Fruit fly (Drosophila melanogaster) whole organism, embryonic: Measurements from ENCODE around the gene CG32568.
A peak's percentile ranks its signal among the peaks of the same experiment; 100 is the strongest.

Source experiments
- Abd-B ChIP-seq: fragments of 200-800 bp; sonication (Bioruptor generic); optimal IDR thresholded peaks from 2 replicates; lab custom pipeline; 2018; ENCODE audit warnings: missing biosample characterization, mild to moderate bottlenecking, missing genetic modification characterization, moderate library complexity
- Atf6 ChIP-seq: fragments of 200-800 bp; sonication (Bioruptor generic); IDR thresholded peaks from 2 replicates; pipeline ENCODE4 v1.3.6; 2022; ENCODE audit warnings: missing biosample characterization, missing genetic modification characterization
- CG10321 ChIP-seq: fragments of 200-800 bp; sonication (Bioruptor generic); IDR thresholded peaks from 2 replicates; pipeline ENCODE4 v1.3.6; 2022; ENCODE audit warnings: missing biosample characterization, missing genetic modification characterization
- CG10366 ChIP-seq: fragments of 200-800 bp; sonication (Bioruptor generic); IDR thresholded peaks from 2 replicates; pipeline ENCODE4 v1.3.6; 2022; ENCODE audit warnings: missing biosample characterization, missing genetic modification characterization
- CG10565 ChIP-seq: fragments of 200-800 bp; sonication (Bioruptor generic); optimal IDR thresholded peaks from 3 replicates; lab custom pipeline; 2016; ENCODE audit warnings: missing biosample characterization, mild to moderate bottlenecking, missing genetic modification characterization
- CG11560 ChIP-seq: fragments of 200-800 bp; sonication (Bioruptor generic); IDR thresholded peaks from 3 replicates; pipeline ENCODE4 v1.3.6; 2022; ENCODE audit warnings: missing biosample characterization, missing genetic modification characterization
- CG11695 ChIP-seq: fragments of 200-800 bp; sonication (Bioruptor generic); IDR thresholded peaks from 3 replicates; pipeline ENCODE4 v1.3.6; 2022; ENCODE audit warnings: missing biosample characterization, missing genetic modification characterization
- CG11723 ChIP-seq: fragments of 200-800 bp; sonication (Bioruptor generic); optimal IDR thresholded peaks from 2 replicates; lab custom pipeline; 2017; ENCODE audit warnings: missing biosample characterization, mild to moderate bottlenecking, missing genetic modification characterization
- CG12769 ChIP-seq: fragments of 200-800 bp; sonication (Bioruptor generic); optimal IDR thresholded peaks from 2 replicates; lab custom pipeline; 2019; ENCODE audit warnings: missing biosample characterization, mild to moderate bottlenecking, missing genetic modification characterization, moderate library complexity
- CG14014 ChIP-seq: fragments of 200-800 bp; sonication (Bioruptor generic); IDR thresholded peaks from 2 replicates; pipeline ENCODE4 v1.3.6; 2022; ENCODE audit warnings: missing biosample characterization, missing genetic modification characterization
- CG14860 ChIP-seq: fragments of 200-800 bp; sonication (Bioruptor generic); IDR thresholded peaks from 3 replicates; pipeline ENCODE4 v1.3.6; 2022; ENCODE audit warnings: missing biosample characterization, missing genetic modification characterization; ENCODE audit not compliant: partially characterized antibody
- CG1602 ChIP-seq: fragments of 200-800 bp; sonication (Bioruptor generic); optimal IDR thresholded peaks from 3 replicates; lab custom pipeline; 2016; ENCODE audit warnings: missing biosample characterization, missing genetic modification characterization
- CG31224 ChIP-seq: fragments of 200-800 bp; sonication (Bioruptor generic); IDR thresholded peaks from 2 replicates; pipeline ENCODE4 v1.3.6; 2022; ENCODE audit warnings: missing biosample characterization, missing genetic modification characterization
- CG32767 ChIP-seq: fragments of 200-800 bp; sonication (Bioruptor generic); IDR thresholded peaks from 2 replicates; pipeline ENCODE4 v1.3.6; 2022; ENCODE audit warnings: missing biosample characterization, missing genetic modification characterization
- CG32772 ChIP-seq: fragments of 200-800 bp; sonication (Bioruptor generic); IDR thresholded peaks from 2 replicates; pipeline ENCODE4 v1.3.6; 2022; ENCODE audit warnings: missing biosample characterization, missing genetic modification characterization
- CG4854 ChIP-seq: fragments of 200-800 bp; sonication (Bioruptor generic); optimal IDR thresholded peaks from 2 replicates; lab custom pipeline; 2016; ENCODE audit warnings: missing biosample characterization, missing genetic modification characterization, inconsistent platforms
- CG5953 ChIP-seq: fragments of 200-800 bp; sonication (Bioruptor generic); IDR thresholded peaks from 2 replicates; pipeline ENCODE4 v1.3.6; 2022; ENCODE audit warnings: missing biosample characterization, missing genetic modification characterization
- CG7357 ChIP-seq: fragments of 200-800 bp; sonication (Bioruptor generic); IDR thresholded peaks from 3 replicates; pipeline ENCODE4 v1.3.6; 2022; ENCODE audit warnings: missing biosample characterization, missing genetic modification characterization
- CG8944 ChIP-seq: fragments of 200-800 bp; sonication (Bioruptor generic); optimal IDR thresholded peaks from 3 replicates; lab custom pipeline; 2016; ENCODE audit warnings: missing biosample characterization, missing genetic modification characterization
- Doc3 ChIP-seq: fragments of 200-800 bp; sonication (Bioruptor generic); IDR thresholded peaks from 3 replicates; pipeline ENCODE4 v1.3.6; 2022; ENCODE audit warnings: missing biosample characterization, missing genetic modification characterization; ENCODE audit not compliant: partially characterized antibody
- Dp ChIP-seq: fragments of 200-800 bp; sonication (Bioruptor generic); optimal IDR thresholded peaks from 2 replicates; lab custom pipeline; 2018; ENCODE audit warnings: missing biosample characterization, mild to moderate bottlenecking, missing genetic modification characterization, moderate library complexity
- Hmr ChIP-seq: fragments of 200-800 bp; sonication (Bioruptor generic); optimal IDR thresholded peaks from 3 replicates; lab custom pipeline; 2017; ENCODE audit warnings: mild to moderate bottlenecking, missing biosample characterization, missing genetic modification reagents, missing genetic modification characterization
- Mad ChIP-seq: fragments of 200-800 bp; sonication (Bioruptor generic); optimal IDR thresholded peaks from 2 replicates; lab custom pipeline; 2016; ENCODE audit warnings: missing biosample characterization, missing genetic modification characterization
- Med ChIP-seq: fragments of 200-800 bp; sonication (Bioruptor generic); peaks from one replicate; lab custom pipeline; 2016; ENCODE audit warnings: missing biosample characterization, missing genetic modification characterization, mild to moderate bottlenecking, inconsistent platforms, moderate library complexity
- NFAT ChIP-seq: fragments of 200-800 bp; sonication (Bioruptor generic); IDR thresholded peaks from 2 replicates; pipeline ENCODE4 v1.3.6; 2022; ENCODE audit warnings: missing biosample characterization, missing genetic modification characterization
- PHDP ChIP-seq: fragments of 200-800 bp; sonication (Bioruptor generic); optimal IDR thresholded peaks from 3 replicates; lab custom pipeline; 2018; ENCODE audit warnings: missing biosample characterization, mild to moderate bottlenecking, missing genetic modification characterization, moderate library complexity
- Rx ChIP-seq: fragments of 200-800 bp; sonication (Bioruptor generic); IDR thresholded peaks from 2 replicates; pipeline ENCODE4 v1.3.6; 2022; ENCODE audit warnings: missing biosample characterization, missing genetic modification characterization
- Sin3A ChIP-seq: fragments of >200 bp; optimal IDR thresholded peaks from 2 replicates; lab custom pipeline; 2018
- caup ChIP-seq: fragments of 200-800 bp; sonication (Bioruptor generic); optimal IDR thresholded peaks from 3 replicates; lab custom pipeline; 2017; ENCODE audit warnings: missing biosample characterization, mild to moderate bottlenecking, missing genetic modification characterization, moderate library complexity; ENCODE audit not compliant: severe bottlenecking
- crc ChIP-seq: fragments of 200-800 bp; sonication (Bioruptor generic); optimal IDR thresholded peaks from 2 replicates; lab custom pipeline; 2016; ENCODE audit warnings: missing biosample characterization, missing genetic modification characterization
- disco-r ChIP-seq: fragments of 200-800 bp; sonication (Bioruptor generic); optimal IDR thresholded peaks from 2 replicates; lab custom pipeline; 2016; ENCODE audit warnings: missing biosample characterization, missing genetic modification characterization
- dmrt11E ChIP-seq: fragments of 200-800 bp; sonication (Bioruptor generic); optimal IDR thresholded peaks from 3 replicates; lab custom pipeline; 2018; ENCODE audit warnings: missing biosample characterization, mild to moderate bottlenecking, missing genetic modification characterization, moderate library complexity
- dmrt99B ChIP-seq: fragments of 200-800 bp; sonication (Bioruptor generic); optimal IDR thresholded peaks from 2 replicates; lab custom pipeline; 2018; ENCODE audit warnings: missing biosample characterization, mild to moderate bottlenecking, missing genetic modification characterization, moderate library complexity
- en ChIP-seq: fragments of 200-800 bp; sonication (Bioruptor generic); optimal IDR thresholded peaks from 2 replicates; lab custom pipeline; 2016; ENCODE audit warnings: missing biosample characterization, missing genetic modification characterization
- gce ChIP-seq: fragments of 200-800 bp; sonication (Bioruptor generic); IDR thresholded peaks from 3 replicates; pipeline ENCODE4 v1.3.6; 2022; ENCODE audit warnings: missing biosample characterization, missing genetic modification characterization
- grn ChIP-seq: fragments of 200-800 bp; sonication (Bioruptor generic); optimal IDR thresholded peaks from 3 replicates; lab custom pipeline; 2017; ENCODE audit warnings: missing biosample characterization, missing genetic modification characterization
- her ChIP-seq: fragments of 200-800 bp; sonication (Bioruptor generic); optimal IDR thresholded peaks from 2 replicates; lab custom pipeline; 2016; ENCODE audit warnings: missing biosample characterization, missing genetic modification characterization
- kah ChIP-seq: fragments of 200-800 bp; sonication (Bioruptor generic); optimal IDR thresholded peaks from 2 replicates; lab custom pipeline; 2018; ENCODE audit warnings: missing biosample characterization, mild to moderate bottlenecking, missing genetic modification characterization
- ken ChIP-seq: fragments of 200-800 bp; sonication (Bioruptor generic); IDR thresholded peaks from 3 replicates; pipeline ENCODE4 v1.3.6; 2022; ENCODE audit warnings: missing biosample characterization, missing genetic modification characterization
- lilli ChIP-seq: fragments of 200-800 bp; sonication (Bioruptor generic); optimal IDR thresholded peaks from 3 replicates; lab custom pipeline; 2016; ENCODE audit warnings: missing biosample characterization, missing genetic modification characterization
- luna ChIP-seq: fragments of 200-800 bp; sonication (Bioruptor generic); optimal IDR thresholded peaks from 2 replicates; lab custom pipeline; 2016; ENCODE audit warnings: missing biosample characterization, missing genetic modification characterization
- org-1 ChIP-seq: fragments of 200-800 bp; sonication (Bioruptor generic); optimal IDR thresholded peaks from 2 replicates; lab custom pipeline; 2017; ENCODE audit warnings: missing biosample characterization, missing genetic modification characterization
- phol ChIP-seq: fragments of 200-800 bp; sonication (Bioruptor generic); optimal IDR thresholded peaks from 3 replicates; lab custom pipeline; 2018; ENCODE audit warnings: missing biosample characterization, mild to moderate bottlenecking, missing genetic modification characterization, moderate library complexity
- schlank ChIP-seq: fragments of 200-800 bp; sonication (Bioruptor generic); optimal IDR thresholded peaks from 2 replicates; lab custom pipeline; 2018; ENCODE audit warnings: missing biosample characterization, mild to moderate bottlenecking, missing genetic modification characterization
- slou ChIP-seq: fragments of 200-800 bp; sonication (Bioruptor generic); optimal IDR thresholded peaks from 3 replicates; lab custom pipeline; 2016; ENCODE audit warnings: missing biosample characterization, missing genetic modification characterization
- sqz ChIP-seq: fragments of 200-800 bp; sonication (Bioruptor generic); optimal IDR thresholded peaks from 3 replicates; lab custom pipeline; 2018; ENCODE audit warnings: missing biosample characterization, mild to moderate bottlenecking, missing genetic modification characterization
- ssp ChIP-seq: fragments of 200-800 bp; sonication (Bioruptor generic); IDR thresholded peaks from 2 replicates; pipeline ENCODE4 v1.3.6; 2022; ENCODE audit warnings: missing biosample characterization, missing genetic modification characterization
- tgo ChIP-seq: fragments of 200-800 bp; sonication (Bioruptor generic); IDR thresholded peaks from 3 replicates; pipeline ENCODE4 v1.3.6; 2022; ENCODE audit warnings: missing biosample characterization, missing genetic modification characterization
- ttk ChIP-seq: fragments of 200-800 bp; sonication (Bioruptor generic); IDR thresholded peaks from 2 replicates; pipeline ENCODE4 v2.1.2; 2022; ENCODE audit warnings: missing biosample characterization, missing genetic modification characterization
- vvl ChIP-seq: fragments of 200-800 bp; sonication (Bioruptor generic); IDR thresholded peaks from 2 replicates; pipeline ENCODE4 v1.3.6; 2022; ENCODE audit warnings: missing biosample characterization, missing genetic modification characterization

The CG32568 gene

dm6 chrX:16782175-16782916 is 41.6 kb downstream of the CG32568 start (continued):
- TF ChIP-seq org-1 (GFP tag; lab: Kevin White, UChicago) (peak; percentile 11), luna (GFP tag; lab: Kevin White, UChicago) (no peak), PHDP (tag; lab: Kevin White, UChicago) (peak; percentile 52), CG32772 (GFP tag; lab: Robert Waterston, UW) (0 out of 2 replicates have a peak, but pooled peaks have one; percentile 25), CG14860 (GFP tag; lab: Robert Waterston, UW) (no peak), en (GFP tag; lab: Kevin White, UChicago) (no peak), her (GFP tag; lab: Kevin White, UChicago) (peak; percentile 5), CG8944 (peak; percentile 37), Atf6 (peak; percentile 42; the same call in 1 of the 2 replicates), CG5953 (GFP tag; lab: Robert Waterston, UW) (no peak), CG11560 (0 out of 3 replicates have a peak, but pooled peaks have one; percentile 19), ssp (GFP tag; lab: Robert Waterston, UW) (no peak), grn (GFP tag; lab: Kevin White, UChicago) (peak; percentile 14), sqz (GFP tag; lab: Kevin White, UChicago) (no peak), CG14014 (GFP tag; lab: Robert Waterston, UW) (0 out of 2 replicates have a peak, but pooled peaks have one; percentile 32), caup (GFP tag; lab: Kevin White, UChicago) (peak; percentile 38), crc (GFP tag; lab: Kevin White, UChicago) (peak; percentile 24), CG1602 (peak; percentile 38), Med (GFP tag; lab: Kevin White, UChicago) (peak; percentile 87), CG4854 (peak; percentile 26), dmrt99B (tag; lab: Kevin White, UChicago) (peak; percentile 62), Doc3 (GFP tag; lab: Robert Waterston, UW) (no peak), tgo (GFP tag; lab: Robert Waterston, UW) (peak; percentile 61; the same call in 2 of the 3 replicates), schlank (tag; lab: Kevin White, UChicago) (peak; percentile 2), CG11723 (peak; percentile 21), vvl (peak; percentile 58), CG10565 (no peak), Sin3A (lab: Kevin White, UChicago) (no peak), lilli (GFP tag; lab: Kevin White, UChicago) (peak; percentile 69), dmrt11E (peak; percentile 14), phol (tag; lab: Kevin White, UChicago) (peak; percentile 55), CG7357 (GFP tag; lab: Robert Waterston, UW) (peak; percentile 36; the same call in 1 of the 3 replicates), Hmr (GFP tag; lab: Kevin White, UChicago) (peak; percentile 50), ken (GFP tag; lab: Robert Waterston, UW) (peak; percentile 33; the same call in 1 of the 3 replicates), CG10366 (peak; percentile 48), Mad (GFP tag; lab: Kevin White, UChicago) (no peak), Abd-B (peak; percentile 4), CG31224 (GFP tag; lab: Robert Waterston, UW) (peak; percentile 27; the same call in 1 of the 2 replicates), gce (GFP tag; lab: Robert Waterston, UW) (peak; percentile 53; the same call in 1 of the 3 replicates), disco-r (GFP tag; lab: Kevin White, UChicago) (no peak), ttk (GFP tag; lab: Robert Waterston, UW) (no peak), CG11695 (peak; percentile 50; the same call in 1 of the 3 replicates), Dp (GFP tag; lab: Kevin White, UChicago) (no peak), CG32767 (GFP tag; lab: Robert Waterston, UW) (peak; percentile 32; the same call in 1 of the 2 replicates), CG10321 (GFP tag; lab: Robert Waterston, UW) (no peak), slou (GFP tag; lab: Kevin White, UChicago) (peak; percentile 35), kah (GFP tag; lab: Kevin White, UChicago) (no peak), Rx (peak; percentile 52; the same call in 1 of the 2 replicates), CG12769 (peak; percentile 41), NFAT (GFP tag; lab: Robert Waterston, UW) (0 out of 2 replicates have a peak, but pooled peaks have one; percentile 23)
